Worm (Caenorhabditis elegans): ENCODE results near the gene fbxa-76.
"Not testable (repeated sequence)": the region's sequence is repeated elsewhere in the genome, so short reads cannot be mapped to it uniquely, and the experiment has no call there.

Gene fbxa-76

DNA sequence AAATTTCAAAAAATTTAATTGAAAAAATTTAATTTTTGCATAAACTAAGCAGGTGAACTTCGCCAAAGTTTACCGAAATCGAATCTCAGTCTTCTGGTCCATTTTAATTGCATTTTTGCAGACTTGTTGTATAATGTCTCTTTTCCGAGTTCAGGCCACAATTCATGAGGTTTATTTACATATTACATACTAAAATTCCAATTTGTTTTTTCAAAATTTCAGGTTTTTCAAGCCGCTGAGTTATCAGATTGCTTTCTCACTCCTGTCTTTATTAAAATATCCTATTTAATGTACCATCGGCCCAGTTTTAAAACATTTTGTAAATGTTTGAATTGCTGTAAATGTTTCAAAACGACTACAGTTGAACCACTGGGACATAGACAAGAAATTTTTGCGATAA lies 7.6 kb upstream of the fbxa-76 start, which contains the start of gene fbxa-208:
Gene fbxa-208 (plus strand): TSS at position 301 of the 400 bp plus-strand sequence.
- not testable (repeated sequence) for TF ChIP-seq unc-62 (GFP tag; optimal IDR thresholded peaks at IDR 0.05)

DNA sequence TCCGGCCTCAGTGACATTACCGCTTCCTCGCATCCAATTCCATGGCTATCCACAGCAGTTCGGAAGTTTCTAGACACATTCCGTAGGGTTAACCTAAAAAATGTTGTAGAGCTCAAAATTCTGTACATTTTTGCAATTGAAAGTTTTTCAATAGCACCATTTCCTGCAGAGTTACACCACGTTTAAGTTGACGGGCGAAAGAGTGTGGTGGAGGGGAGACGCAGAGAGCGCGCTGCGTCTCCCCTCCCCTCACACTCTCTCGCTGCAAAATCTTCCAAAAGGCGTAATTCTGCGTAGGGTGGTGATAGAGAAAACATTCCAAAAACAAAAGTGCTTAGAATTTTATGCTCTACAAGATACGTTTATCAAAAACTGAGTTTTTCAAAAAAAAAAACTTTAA lies 626 bp downstream of the fbxa-76 start:
- TF ChIP-seq unc-62 (GFP tag; optimal IDR thresholded peaks at IDR 0.05): no peak

DNA sequence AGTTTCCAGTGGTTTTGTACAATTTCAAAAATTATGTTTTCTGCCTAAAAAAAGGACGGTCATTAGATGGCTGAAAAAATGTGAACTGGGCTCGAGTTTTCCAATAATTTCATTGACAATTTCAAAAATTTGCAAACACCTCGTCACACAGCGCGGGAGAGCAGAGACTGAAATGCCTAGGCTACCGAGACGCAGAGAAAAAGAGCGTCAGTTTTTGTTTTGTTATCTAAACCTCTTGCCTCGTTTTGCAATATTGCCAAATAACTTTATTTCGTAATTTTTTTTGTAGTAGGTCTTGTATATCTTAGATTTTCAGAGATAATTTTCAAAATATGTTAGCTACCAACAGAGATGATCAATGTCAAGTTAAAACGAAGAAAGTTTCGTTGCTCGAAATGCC lies 5.8 kb downstream of the fbxa-76 start, which contains the start of gene fbxa-63:
Gene fbxa-63 (plus strand): TSS at position 310 of the 400 bp plus-strand sequence.
- no peak for TF ChIP-seq unc-62 (GFP tag; optimal IDR thresholded peaks at IDR 0.05)

DNA sequence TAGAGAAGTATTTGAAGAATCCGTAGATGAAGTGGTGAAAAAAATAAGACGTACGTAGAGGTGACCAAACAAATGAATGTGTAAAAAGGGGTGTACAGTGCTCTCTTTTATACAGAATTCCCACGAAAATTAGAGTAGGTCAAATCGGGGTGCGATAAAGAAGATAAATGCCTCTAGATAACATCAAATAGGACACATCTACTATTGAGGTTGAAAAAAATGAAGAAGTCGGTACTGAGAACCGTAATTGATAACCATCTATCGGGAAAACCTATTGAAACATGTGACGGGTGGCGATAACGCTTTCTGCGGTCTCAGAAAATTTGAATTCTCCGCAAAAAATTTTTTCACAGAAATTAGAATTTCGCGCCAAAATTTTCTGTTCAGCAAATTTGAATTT lies 10.3 kb downstream of the fbxa-76 start, which contains the start of gene fbxa-61:
Gene fbxa-61 (plus strand): TSS at position 345 of the 400 bp plus-strand sequence.
- TF ChIP-seq unc-62 (GFP tag; optimal IDR thresholded peaks at IDR 0.05): no peak

DNA sequence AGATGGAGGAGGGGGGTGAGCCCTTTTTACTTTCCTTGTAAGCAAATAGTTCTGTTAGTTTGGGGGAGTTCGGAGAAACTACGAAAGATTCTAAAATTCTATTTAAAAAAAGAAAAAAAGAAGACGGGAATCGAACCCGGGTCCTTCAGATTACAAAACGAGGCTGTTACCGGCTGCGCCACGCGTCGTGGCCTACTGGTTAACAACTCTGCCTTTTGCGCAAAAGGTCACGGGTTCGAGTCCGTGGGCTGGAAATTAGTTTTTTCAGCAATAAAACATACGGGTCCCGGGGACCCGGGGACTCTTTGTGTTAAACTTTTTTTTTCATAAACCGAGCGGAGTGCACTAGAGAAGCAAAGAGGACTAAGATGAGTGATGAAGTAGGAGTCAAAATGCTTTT lies 17.8 kb downstream of the fbxa-76 start:
- TF ChIP-seq unc-62 (GFP tag; optimal IDR thresholded peaks at IDR 0.05): no peak

DNA sequence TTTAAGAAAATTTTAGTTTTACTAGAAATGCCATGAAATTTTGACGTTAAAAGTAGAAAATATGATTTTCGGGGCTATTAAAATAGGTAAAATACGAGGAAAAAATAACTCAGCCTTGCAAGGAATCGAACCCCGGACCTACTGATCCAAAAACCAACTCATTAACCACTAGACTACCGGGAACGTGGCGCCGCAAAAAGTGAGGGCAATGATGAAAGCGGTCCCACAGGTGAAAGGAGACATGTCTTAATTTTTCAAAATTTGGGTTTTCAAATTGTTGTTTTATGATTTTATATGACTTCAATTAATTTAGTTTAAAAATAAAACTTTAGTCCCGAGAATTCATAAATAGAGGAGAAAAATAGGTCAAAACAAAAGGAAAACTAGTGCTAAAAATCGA lies 18.3 kb downstream of the fbxa-76 start:
- no peak for TF ChIP-seq unc-62 (GFP tag; optimal IDR thresholded peaks at IDR 0.05)

DNA sequence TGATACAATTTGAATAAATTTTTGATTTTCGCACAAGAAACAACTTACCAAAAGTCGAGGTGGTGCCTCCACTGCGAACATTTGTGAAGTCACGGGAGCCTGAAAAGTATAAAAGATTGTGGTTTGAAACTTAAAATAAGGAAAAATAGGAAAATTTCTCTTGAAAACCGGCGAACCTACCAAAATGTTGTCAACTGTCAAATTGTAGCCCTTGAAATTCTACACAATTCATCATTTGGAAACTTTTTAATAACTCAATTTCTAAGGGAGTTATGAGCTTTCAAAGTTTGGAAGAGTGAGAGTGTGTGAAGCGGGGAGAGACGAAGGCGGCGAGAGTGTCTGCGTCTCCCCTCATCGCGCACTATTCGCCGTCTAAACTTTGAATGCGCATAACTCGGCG lies 18.8 kb downstream of the fbxa-76 start, which contains the start of gene pes-4:
Gene pes-4 (minus strand): TSS at position 101 of the 400 bp plus-strand sequence.
- no peak for TF ChIP-seq unc-62 (GFP tag; optimal IDR thresholded peaks at IDR 0.05)

DNA sequence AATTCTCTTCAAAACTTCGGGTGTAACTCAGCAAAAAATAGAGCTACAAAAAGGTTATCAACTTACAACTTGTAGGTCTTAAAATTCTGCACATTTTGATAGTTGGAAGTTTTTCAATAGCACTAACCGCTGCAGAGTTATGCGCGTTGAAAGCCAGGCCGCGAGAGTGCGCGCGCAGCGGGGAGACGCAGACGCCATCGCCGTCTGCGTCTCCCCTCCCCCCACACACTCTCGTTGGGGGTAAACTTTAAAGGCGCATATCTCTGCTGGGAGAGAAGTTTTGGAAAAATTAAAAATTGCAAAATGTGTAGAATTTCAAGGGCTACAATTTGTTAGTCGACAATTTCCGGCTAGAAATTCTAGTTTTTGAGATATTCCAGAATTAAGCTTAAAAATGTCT lies 19.5 kb downstream of the fbxa-76 start:
- no peak for TF ChIP-seq unc-62 (GFP tag; optimal IDR thresholded peaks at IDR 0.05)

DNA sequence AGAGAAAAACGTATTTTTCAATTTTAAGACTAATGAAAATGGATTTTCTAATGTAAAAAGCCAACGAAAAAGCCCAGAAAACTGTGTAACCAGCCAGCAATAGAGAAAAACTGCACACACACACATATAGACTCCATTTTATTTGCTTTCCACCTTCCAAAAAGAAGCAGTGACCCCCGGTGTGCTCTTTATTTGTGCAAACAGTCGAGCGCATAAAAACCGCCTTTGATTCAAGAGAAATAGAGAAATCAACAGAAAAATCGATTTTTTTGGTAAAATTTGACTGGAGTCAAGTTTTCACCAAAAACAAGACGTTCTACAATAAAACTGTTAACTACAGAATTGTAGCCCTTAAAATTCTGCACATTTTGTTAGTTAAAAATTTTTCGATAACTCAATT lies 20.4 kb downstream of the fbxa-76 start:
- TF ChIP-seq unc-62 (GFP tag; optimal IDR thresholded peaks at IDR 0.05): no peak

DNA sequence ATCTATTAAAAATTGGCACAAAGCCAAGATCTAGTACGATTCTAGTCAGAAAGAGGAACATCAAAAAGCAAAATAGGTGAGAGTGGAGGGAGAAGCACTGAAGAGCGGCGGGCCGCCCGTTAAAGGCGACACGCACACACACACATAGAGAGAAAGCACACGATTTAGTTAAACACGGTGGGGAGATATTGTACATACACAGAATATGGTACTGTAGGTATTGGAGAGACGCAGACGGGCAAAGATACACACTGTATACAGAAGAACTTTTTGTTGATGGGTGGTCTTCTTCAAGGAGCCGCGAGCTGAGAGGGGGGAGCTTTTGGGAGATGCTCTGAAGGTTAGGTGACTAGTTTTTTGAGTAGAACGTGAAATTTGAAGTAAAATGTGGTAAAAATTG lies 22.7 kb downstream of the fbxa-76 start:
- no peak for TF ChIP-seq unc-62 (GFP tag; optimal IDR thresholded peaks at IDR 0.05)

DNA sequence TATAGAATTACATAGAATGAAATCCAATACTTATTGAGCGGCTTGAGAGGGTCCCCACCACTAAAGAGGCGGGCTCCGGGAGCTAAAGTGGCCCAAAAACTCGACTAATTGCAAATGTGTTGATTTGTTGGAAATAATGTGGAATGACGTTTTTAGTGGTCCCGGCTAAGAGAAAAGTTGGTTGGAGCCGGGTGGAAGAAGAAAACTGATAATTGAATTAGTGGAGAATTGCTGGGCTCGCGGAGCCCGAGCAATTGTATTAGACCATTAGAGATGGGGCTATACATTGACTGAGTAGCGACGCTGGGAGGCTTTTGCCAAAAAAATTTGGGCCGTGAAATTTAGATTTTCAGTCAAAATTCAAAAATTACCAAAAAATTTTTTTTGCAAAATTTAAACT lies 23.4 kb downstream of the fbxa-76 start:
- no peak for TF ChIP-seq unc-62 (GFP tag; optimal IDR thresholded peaks at IDR 0.05)

DNA sequence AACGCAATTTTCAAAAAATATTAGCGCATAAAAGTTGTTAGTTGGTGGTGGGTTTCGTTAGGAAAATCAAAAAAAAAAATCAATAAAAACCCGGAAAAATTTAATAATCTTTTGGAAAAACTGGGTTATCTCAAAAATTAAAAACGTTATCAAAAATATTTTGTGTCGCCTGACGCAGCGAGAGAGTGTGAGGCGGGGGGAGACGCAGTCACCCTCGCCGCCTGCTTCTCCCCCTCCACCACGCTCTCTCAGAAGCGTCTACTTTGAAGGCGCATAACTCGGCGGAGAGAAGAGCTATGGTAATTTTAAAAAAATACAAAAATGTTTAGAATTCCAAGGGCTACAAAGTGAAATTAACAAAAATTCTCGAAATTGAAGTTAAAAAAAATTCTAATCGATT lies 23.8 kb downstream of the fbxa-76 start:
- no peak for TF ChIP-seq unc-62 (GFP tag; optimal IDR thresholded peaks at IDR 0.05)

DNA sequence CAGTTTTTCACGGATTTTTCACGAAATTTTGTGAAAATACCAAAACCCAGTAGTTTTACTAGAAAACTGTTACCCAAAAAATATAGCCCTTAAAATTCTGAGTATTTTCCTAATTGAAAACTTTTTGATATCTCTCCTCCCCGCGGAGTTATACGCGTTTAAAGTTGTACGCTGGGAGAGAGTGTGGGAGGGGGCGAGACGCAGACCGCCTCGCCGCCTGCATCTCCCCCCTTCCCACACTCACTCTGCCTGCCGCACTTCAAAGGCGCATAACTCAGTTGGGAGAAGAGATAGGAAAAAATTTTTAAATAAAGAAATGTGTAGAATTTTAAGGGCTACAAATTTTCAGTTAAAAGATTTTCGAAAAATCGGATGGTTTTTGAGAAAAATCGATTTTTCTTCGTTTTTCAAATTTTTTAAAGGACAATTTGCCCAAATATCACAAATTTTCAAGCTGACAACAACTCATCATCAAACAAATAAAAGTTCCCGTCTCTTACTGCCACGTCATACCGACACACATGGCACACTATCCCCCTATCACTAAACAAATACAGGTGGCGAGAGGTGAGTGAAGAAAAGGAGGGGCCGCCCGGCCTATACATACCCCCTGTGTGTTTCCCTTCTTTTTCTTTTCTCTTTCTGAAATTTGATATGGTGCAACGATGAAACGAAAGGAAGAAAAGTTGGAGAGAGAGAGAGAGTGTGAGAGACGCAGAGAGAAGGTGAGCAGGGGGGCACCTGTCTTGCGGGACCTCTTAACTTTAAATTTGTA lies 25.5 kb downstream of the fbxa-76 start:
- TF ChIP-seq unc-62 (GFP tag; optimal IDR thresholded peaks at IDR 0.05): no peak

DNA sequence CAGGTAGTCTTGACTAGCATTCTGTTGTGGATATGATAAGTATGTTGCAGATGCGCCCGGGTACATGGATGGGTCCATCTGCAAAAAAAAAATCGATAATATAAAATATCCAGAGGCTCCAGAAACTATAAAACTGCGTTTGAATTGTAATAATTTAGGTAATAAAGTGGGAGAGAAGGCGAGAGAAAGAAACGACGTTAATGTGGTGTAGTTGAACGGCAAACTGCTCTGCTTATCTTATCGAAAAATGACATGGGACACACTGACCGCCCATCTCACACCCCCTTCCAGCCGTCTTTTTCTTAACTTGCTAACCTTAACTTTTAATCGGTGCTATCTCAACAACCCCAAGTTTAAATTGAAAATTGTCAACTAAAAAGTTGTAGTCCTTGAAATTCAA lies 27.0 kb downstream of the fbxa-76 start:
- no peak for TF ChIP-seq unc-62 (GFP tag; optimal IDR thresholded peaks at IDR 0.05)

DNA sequence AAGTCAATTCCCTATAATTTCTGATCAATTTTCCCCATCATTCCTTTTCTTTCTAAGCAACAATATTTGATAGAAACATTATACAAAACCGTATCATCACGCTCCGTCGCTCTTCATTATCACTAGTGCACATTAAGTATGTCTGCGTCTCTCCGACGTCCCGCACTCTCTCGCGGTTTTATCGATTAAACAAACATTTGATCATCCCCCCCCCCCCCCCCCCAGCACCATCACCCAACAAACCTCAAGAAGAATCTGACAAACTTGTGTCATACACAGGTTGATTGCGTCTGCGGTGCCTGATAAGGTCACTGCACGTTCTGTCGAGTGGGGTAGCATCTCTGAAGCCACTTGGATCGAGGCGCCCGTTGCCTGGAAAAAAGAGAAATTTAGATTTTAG lies 28.9 kb downstream of the fbxa-76 start:
- no peak for TF ChIP-seq unc-62 (GFP tag; optimal IDR thresholded peaks at IDR 0.05)

DNA sequence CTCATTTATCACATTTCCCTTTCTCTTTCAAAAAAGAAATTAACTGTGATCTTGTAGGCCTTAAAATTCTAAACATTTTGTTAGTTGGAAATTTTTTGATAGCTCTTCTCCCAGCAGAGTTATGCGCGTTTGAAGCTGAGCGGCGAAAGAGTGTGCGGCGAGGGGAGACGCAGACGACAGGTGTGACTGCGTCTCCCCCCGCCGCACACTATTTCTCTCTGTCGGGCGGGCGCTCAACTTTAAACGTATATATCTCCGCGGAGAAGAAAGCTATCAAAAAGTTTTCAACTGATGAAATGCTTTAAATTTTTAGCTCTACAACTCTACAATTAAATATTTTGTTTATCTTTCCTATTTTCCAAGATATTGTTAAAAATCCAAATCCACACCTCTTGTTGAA lies 30.0 kb downstream of the fbxa-76 start:
- TF ChIP-seq unc-62 (GFP tag; optimal IDR thresholded peaks at IDR 0.05): no peak

DNA sequence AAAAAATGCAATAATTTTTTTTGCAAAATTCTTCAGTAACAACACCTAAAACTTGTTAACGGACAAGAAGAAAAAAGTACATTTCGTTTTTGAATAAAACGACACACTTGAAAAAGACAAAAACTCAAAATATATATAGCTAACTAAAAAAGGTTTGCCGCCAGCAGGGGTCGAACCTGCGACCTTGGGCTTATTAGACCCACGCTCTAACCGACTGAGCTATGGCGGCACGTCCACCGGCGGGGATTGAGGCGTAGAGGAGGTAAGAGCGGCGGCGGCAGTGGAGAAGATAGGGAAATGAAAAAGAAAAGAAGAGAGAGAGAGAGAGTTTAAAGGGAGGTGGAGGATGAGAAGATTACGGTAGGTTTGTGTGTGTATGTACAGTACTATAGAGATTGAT lies 30.7 kb downstream of the fbxa-76 start:
- TF ChIP-seq unc-62 (GFP tag; optimal IDR thresholded peaks at IDR 0.05): no peak

DNA sequence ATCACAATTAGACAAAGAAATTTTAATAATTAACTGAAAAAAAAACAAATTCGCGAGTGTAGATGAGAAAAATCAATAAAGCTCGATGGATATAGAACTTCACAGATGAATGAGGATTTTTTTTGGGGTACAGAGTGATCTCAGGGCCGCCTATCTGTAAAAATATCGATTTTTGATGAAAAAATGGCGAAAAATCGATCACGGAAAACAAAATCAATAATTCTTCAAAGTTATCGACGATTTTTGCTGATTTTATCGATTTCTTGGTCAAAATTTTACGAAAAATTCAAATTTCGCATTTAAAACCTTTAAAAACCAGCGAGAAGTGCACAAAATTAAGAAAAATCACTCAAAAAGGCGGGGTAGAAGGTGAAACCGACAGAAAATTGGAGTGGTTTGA lies 32.9 kb downstream of the fbxa-76 start:
- TF ChIP-seq unc-62 (GFP tag; optimal IDR thresholded peaks at IDR 0.05): no peak
